Fruit fly (Drosophila melanogaster) whole organism, embryonic: ENCODE data around the gene CG34310.

Experiments used
- Bgb ChIP-seq: fragments of 200-800 bp; sonication (Bioruptor generic); IDR thresholded peaks from 2 replicates; pipeline ENCODE4 v1.3.6; 2022; ENCODE audit warnings: missing biosample characterization, missing genetic modification characterization; ENCODE audit not compliant: partially characterized antibody
- CG10147 ChIP-seq: fragments of 200-800 bp; sonication (Bioruptor generic); optimal IDR thresholded peaks from 2 replicates; lab custom pipeline; 2019; ENCODE audit warnings: missing biosample characterization, mild to moderate bottlenecking, missing genetic modification characterization, moderate library complexity
- CG1024 ChIP-seq: fragments of 200-800 bp; sonication (Bioruptor generic); IDR thresholded peaks from 2 replicates; pipeline ENCODE4 v1.3.6; 2022; ENCODE audit warnings: missing biosample characterization, missing genetic modification characterization
- CG10565 ChIP-seq: fragments of 200-800 bp; sonication (Bioruptor generic); optimal IDR thresholded peaks from 3 replicates; lab custom pipeline; 2016; ENCODE audit warnings: missing biosample characterization, mild to moderate bottlenecking, missing genetic modification characterization
- CG12659 ChIP-seq: fragments of 200-800 bp; sonication (Bioruptor generic); optimal IDR thresholded peaks from 3 replicates; lab custom pipeline; 2017; ENCODE audit warnings: mild to moderate bottlenecking, missing biosample characterization, missing genetic modification reagents, missing genetic modification characterization
- CG12942 ChIP-seq: fragments of 200-800 bp; sonication (Bioruptor generic); optimal IDR thresholded peaks from 3 replicates; lab custom pipeline; 2016; ENCODE audit warnings: missing biosample characterization, missing genetic modification characterization
- CG13296 ChIP-seq: fragments of 200-800 bp; sonication (Bioruptor generic); optimal IDR thresholded peaks from 3 replicates; lab custom pipeline; 2018; ENCODE audit warnings: missing biosample characterization, mild to moderate bottlenecking, missing genetic modification characterization
- CG13424 ChIP-seq: fragments of 200-800 bp; sonication (Bioruptor generic); optimal IDR thresholded peaks from 2 replicates; lab custom pipeline; 2019; ENCODE audit warnings: missing biosample characterization, mild to moderate bottlenecking, missing genetic modification characterization, moderate library complexity
- CG14710 ChIP-seq: fragments of 200-800 bp; sonication (Bioruptor generic); optimal IDR thresholded peaks from 3 replicates; lab custom pipeline; 2019; ENCODE audit warnings: missing biosample characterization, mild to moderate bottlenecking, missing genetic modification characterization, moderate library complexity
- CG15479 ChIP-seq: fragments of 200-800 bp; sonication (Bioruptor generic); optimal IDR thresholded peaks from 3 replicates; lab custom pipeline; 2019; ENCODE audit warnings: missing biosample characterization, mild to moderate bottlenecking, missing genetic modification characterization, moderate library complexity
- CG15601 ChIP-seq: fragments of 200-800 bp; sonication (Bioruptor generic); optimal IDR thresholded peaks from 3 replicates; lab custom pipeline; 2019; ENCODE audit warnings: missing biosample characterization, mild to moderate bottlenecking, missing genetic modification characterization, moderate library complexity
- CG18476 ChIP-seq: fragments of 200-800 bp; sonication (Bioruptor generic); optimal IDR thresholded peaks from 2 replicates; lab custom pipeline; 2016; ENCODE audit warnings: missing biosample characterization, mild to moderate bottlenecking, missing genetic modification characterization
- CG2875 ChIP-seq: fragments of 200-800 bp; sonication (Bioruptor generic); optimal IDR thresholded peaks from 2 replicates; lab custom pipeline; 2017; ENCODE audit warnings: missing biosample characterization, mild to moderate bottlenecking, missing genetic modification characterization, missing genetic modification reagents
- CG4424 ChIP-seq: fragments of 200-800 bp; sonication (Bioruptor generic); optimal IDR thresholded peaks from 3 replicates; lab custom pipeline; 2016; ENCODE audit warnings: missing biosample characterization, missing genetic modification characterization
- CG4820 ChIP-seq: fragments of 200-800 bp; sonication (Bioruptor generic); optimal IDR thresholded peaks from 3 replicates; lab custom pipeline; 2016; ENCODE audit warnings: missing biosample characterization, missing genetic modification characterization
- CG6272 ChIP-seq: fragments of 200-800 bp; sonication (Bioruptor generic); IDR thresholded peaks from 2 replicates; pipeline ENCODE4 v1.3.6; 2022; ENCODE audit warnings: missing biosample characterization, missing genetic modification characterization
- CG6765 ChIP-seq: fragments of 200-800 bp; sonication (Bioruptor generic); optimal IDR thresholded peaks from 3 replicates; lab custom pipeline; 2017; ENCODE audit warnings: missing biosample characterization, mild to moderate bottlenecking, missing genetic modification characterization
- CG9727 ChIP-seq: fragments of 200-800 bp; sonication (Bioruptor generic); optimal IDR thresholded peaks from 3 replicates; lab custom pipeline; 2017; ENCODE audit warnings: missing biosample characterization, mild to moderate bottlenecking, missing genetic modification characterization
- Chrac-16 ChIP-seq: fragments of 200-800 bp; sonication (Bioruptor generic); optimal IDR thresholded peaks from 3 replicates; lab custom pipeline; 2016; ENCODE audit warnings: missing biosample characterization, missing genetic modification characterization
- HmgD ChIP-seq: fragments of 200-800 bp; sonication (Bioruptor generic); optimal IDR thresholded peaks from 3 replicates; lab custom pipeline; 2016; ENCODE audit warnings: missing biosample characterization, missing genetic modification characterization
- HmgZ ChIP-seq: fragments of 200-800 bp; sonication (Bioruptor generic); optimal IDR thresholded peaks from 2 replicates; lab custom pipeline; 2018; ENCODE audit warnings: missing biosample characterization, mild to moderate bottlenecking, missing genetic modification characterization
- Hmx ChIP-seq: fragments of 200-800 bp; sonication (Bioruptor generic); optimal IDR thresholded peaks from 2 replicates; lab custom pipeline; 2016; ENCODE audit warnings: missing biosample characterization, missing genetic modification characterization
- MBD-R2 ChIP-seq: fragments of 200-800 bp; sonication (Bioruptor generic); IDR thresholded peaks from 2 replicates; pipeline ENCODE4 v1.3.6; 2022; ENCODE audit warnings: missing biosample characterization, missing genetic modification characterization
- Optix ChIP-seq: fragments of 200-800 bp; sonication (Bioruptor generic); IDR thresholded peaks from 3 replicates; pipeline ENCODE4 v1.3.6; 2022; ENCODE audit warnings: missing biosample characterization, missing genetic modification characterization
- Pdp1 ChIP-seq, 2 experiments: fragments of 200-800 bp; sonication (Bioruptor generic); optimal IDR thresholded peaks; 3 replicates each; lab custom pipeline; 2016; ENCODE audit warnings: missing biosample characterization in 2 of 2, missing genetic modification characterization in 2 of 2, mild to moderate bottlenecking in 1 of 2, moderate library complexity in 1 of 2
- Rfx ChIP-seq: fragments of 200-800 bp; sonication (Bioruptor generic); IDR thresholded peaks from 2 replicates; pipeline ENCODE4 v1.3.6; 2022; ENCODE audit warnings: missing biosample characterization, missing genetic modification characterization
- Side ChIP-seq: fragments of 200-800 bp; sonication (Bioruptor generic); optimal IDR thresholded peaks from 2 replicates; lab custom pipeline; 2016; ENCODE audit warnings: missing biosample characterization, missing genetic modification characterization
- Ssrp ChIP-seq: fragments of 200-800 bp; sonication (Bioruptor generic); optimal IDR thresholded peaks from 2 replicates; lab custom pipeline; 2018; ENCODE audit warnings: missing biosample characterization, mild to moderate bottlenecking, missing genetic modification characterization, moderate library complexity
- ap ChIP-seq: fragments of 200-800 bp; sonication (Bioruptor generic); IDR thresholded peaks from 2 replicates; pipeline ENCODE4 v1.3.6; 2022; ENCODE audit warnings: missing biosample characterization, missing genetic modification characterization
- bbx ChIP-seq: fragments of 200-800 bp; sonication (Bioruptor generic); IDR thresholded peaks from 2 replicates; pipeline ENCODE4 v1.3.6; 2022; ENCODE audit warnings: missing biosample characterization, missing genetic modification characterization; ENCODE audit not compliant: partially characterized antibody
- chinmo ChIP-seq: fragments of 200-800 bp; sonication (Bioruptor generic); IDR thresholded peaks from 4 replicates; pipeline ENCODE4 v1.3.6; 2022; ENCODE audit warnings: missing biosample characterization, missing genetic modification characterization; ENCODE audit not compliant: partially characterized antibody
- danr ChIP-seq: fragments of 200-800 bp; sonication (Bioruptor generic); IDR thresholded peaks from 2 replicates; pipeline ENCODE4 v1.3.6; 2022; ENCODE audit warnings: missing biosample characterization, missing genetic modification characterization
- dmrt11E ChIP-seq: fragments of 200-800 bp; sonication (Bioruptor generic); optimal IDR thresholded peaks from 3 replicates; lab custom pipeline; 2018; ENCODE audit warnings: missing biosample characterization, mild to moderate bottlenecking, missing genetic modification characterization, moderate library complexity
- exex ChIP-seq: fragments of 200-800 bp; sonication (Bioruptor generic); optimal IDR thresholded peaks from 4 replicates; lab custom pipeline; 2018; ENCODE audit warnings: missing biosample characterization, mild to moderate bottlenecking, missing genetic modification characterization, moderate library complexity
- grau ChIP-seq: fragments of 200-800 bp; optimal IDR thresholded peaks from 3 replicates; lab custom pipeline; 2019; ENCODE audit warnings: missing biosample characterization, mild to moderate bottlenecking, missing genetic modification characterization, moderate library complexity
- jigr1 ChIP-seq: fragments of 200-800 bp; sonication (Bioruptor generic); IDR thresholded peaks from 3 replicates; pipeline ENCODE4 v1.3.6; 2022; ENCODE audit warnings: missing biosample characterization, missing genetic modification characterization
- jumu ChIP-seq: fragments of 200-800 bp; sonication (Bioruptor generic); optimal IDR thresholded peaks from 3 replicates; lab custom pipeline; 2016; ENCODE audit warnings: missing biosample characterization, missing genetic modification characterization
- luna ChIP-seq: fragments of 200-800 bp; sonication (Bioruptor generic); optimal IDR thresholded peaks from 2 replicates; lab custom pipeline; 2016; ENCODE audit warnings: missing biosample characterization, missing genetic modification characterization
- maf-S ChIP-seq: fragments of 200-800 bp; sonication (Bioruptor generic); optimal IDR thresholded peaks from 2 replicates; lab custom pipeline; 2016; ENCODE audit warnings: missing biosample characterization, missing genetic modification characterization
- pho ChIP-seq: fragments of 200-800 bp; sonication (Bioruptor generic); optimal IDR thresholded peaks from 2 replicates; lab custom pipeline; 2016; ENCODE audit warnings: missing biosample characterization, missing genetic modification characterization
- phol ChIP-seq: fragments of 200-800 bp; sonication (Bioruptor generic); optimal IDR thresholded peaks from 3 replicates; lab custom pipeline; 2018; ENCODE audit warnings: missing biosample characterization, mild to moderate bottlenecking, missing genetic modification characterization, moderate library complexity
- sima ChIP-seq: fragments of 200-800 bp; sonication (Bioruptor generic); optimal IDR thresholded peaks from 2 replicates; lab custom pipeline; 2016; ENCODE audit warnings: missing biosample characterization, missing genetic modification characterization
- stc ChIP-seq: fragments of 200-800 bp; sonication (Bioruptor generic); IDR thresholded peaks from 2 replicates; pipeline ENCODE4 v1.3.6; 2022; ENCODE audit warnings: missing biosample characterization, missing genetic modification characterization
- tio ChIP-seq: fragments of 200-800 bp; sonication (Bioruptor generic); optimal IDR thresholded peaks from 2 replicates; lab custom pipeline; 2017; ENCODE audit warnings: missing biosample characterization, missing genetic modification characterization, inconsistent platforms
- tup ChIP-seq: fragments of 200-800 bp; sonication (Bioruptor generic); optimal IDR thresholded peaks from 2 replicates; lab custom pipeline; 2016; ENCODE audit warnings: missing biosample characterization, mild to moderate bottlenecking, missing genetic modification characterization, moderate library complexity
- vnd ChIP-seq: fragments of 200-800 bp; sonication (Bioruptor generic); IDR thresholded peaks from 3 replicates; pipeline ENCODE4 v1.3.6; 2022; ENCODE audit warnings: missing biosample characterization, missing genetic modification characterization; ENCODE audit not compliant: partially characterized antibody
- zfh2 ChIP-seq: fragments of 200-800 bp; sonication (Bioruptor generic); optimal IDR thresholded peaks from 2 replicates; lab custom pipeline; 2016; ENCODE audit warnings: missing biosample characterization, missing genetic modification characterization

The CG34310 gene

dm6 chr2L:6683992-6684882 lies 20.8 kb downstream of the CG34310 start, which contains the start of gene Nhe3 (continued):
- TF ChIP-seq Bgb (GFP tag; lab: Robert Waterston, UW): peak; percentile 60; the same call in 1 of the 2 replicates
- peak; percentile 81; the same call in 2 of the 4 replicates for TF ChIP-seq chinmo (GFP tag; lab: Robert Waterston, UW)
- peak; percentile 77 for TF ChIP-seq MBD-R2 (GFP tag; lab: Robert Waterston, UW)
- TF ChIP-seq CG10147 (GFP tag; lab: Kevin White, UChicago): peak; percentile 78
- peak; percentile 59 for TF ChIP-seq maf-S (GFP tag; lab: Kevin White, UChicago)
- peak; percentile 85 to 96 for TF ChIP-seq Pdp1 (GFP tag; optimal IDR thresholded peaks at IDR 0.05; lab: Kevin White, UChicago)
- peak; percentile 85 for TF ChIP-seq CG9727 (GFP tag; lab: Kevin White, UChicago)
- TF ChIP-seq exex (tag; lab: Kevin White, UChicago): peak; percentile 45
- TF ChIP-seq jumu (GFP tag; lab: Kevin White, UChicago): peak; percentile 80
- TF ChIP-seq CG12942 (GFP tag; lab: Kevin White, UChicago): peak; percentile 65
- no peak for TF ChIP-seq HmgD (GFP tag; lab: Kevin White, UChicago)
- peak; percentile 89 for TF ChIP-seq CG12659 (GFP tag; lab: Kevin White, UChicago)
- TF ChIP-seq dmrt11E (tag; lab: Kevin White, UChicago): peak; percentile 77
- TF ChIP-seq CG15479: no peak
- peak; percentile 69 for TF ChIP-seq Hmx
- peak; percentile 84 for TF ChIP-seq Ssrp (tag; lab: Kevin White, UChicago)
- peak; percentile 62 for TF ChIP-seq HmgZ (tag; lab: Kevin White, UChicago)
- peak; percentile 81 for TF ChIP-seq CG14710 (tag; lab: Kevin White, UChicago)
- peak; percentile 81 for TF ChIP-seq CG4424 (GFP tag; lab: Kevin White, UChicago)
- TF ChIP-seq CG6765 (GFP tag; lab: Kevin White, UChicago): peak; percentile 60
- peak; percentile 75 for TF ChIP-seq CG4820
- TF ChIP-seq zfh2: peak; percentile 84
- peak; percentile 76 for TF ChIP-seq tio
- TF ChIP-seq Side (GFP tag; lab: Kevin White, UChicago): peak; percentile 69
- peak; percentile 87 for TF ChIP-seq pho (GFP tag; lab: Kevin White, UChicago)
- TF ChIP-seq Chrac-16 (GFP tag; lab: Kevin White, UChicago): peak; percentile 80
- peak; percentile 46; the same call in 1 of the 2 replicates for TF ChIP-seq danr (GFP tag; lab: Robert Waterston, UW)
- TF ChIP-seq grau (tag; lab: Kevin White, UChicago): peak; percentile 78
- peak; percentile 79 for TF ChIP-seq CG13296 (GFP tag; lab: Kevin White, UChicago)
- TF ChIP-seq Rfx (GFP tag; lab: Robert Waterston, UW): peak; percentile 90
- peak; percentile 70 for TF ChIP-seq ap (GFP tag; lab: Robert Waterston, UW)
- peak; percentile 83 for TF ChIP-seq CG6272
- peak; percentile 68; the same call in 1 of the 2 replicates for TF ChIP-seq CG1024 (GFP tag; lab: Robert Waterston, UW)
- TF ChIP-seq vnd: no peak; the same call in 2 of the 3 replicates
- peak; percentile 56; the same call in 1 of the 3 replicates for TF ChIP-seq Optix (GFP tag; lab: Robert Waterston, UW)
- TF ChIP-seq stc (GFP tag; lab: Robert Waterston, UW): peak; percentile 74
- peak; percentile 37; the same call in 1 of the 3 replicates for TF ChIP-seq jigr1 (GFP tag; lab: Robert Waterston, UW)
- TF ChIP-seq CG13424: peak; percentile 78
- peak; percentile 81 for TF ChIP-seq CG18476 (GFP tag; lab: Kevin White, UChicago)
- peak; percentile 46 for TF ChIP-seq CG2875 (GFP tag; lab: Kevin White, UChicago)
- no peak for TF ChIP-seq luna (GFP tag; lab: Kevin White, UChicago)
- peak; percentile 81 for TF ChIP-seq phol
- no peak for TF ChIP-seq sima
- TF ChIP-seq bbx (GFP tag; lab: Robert Waterston, UW): peak; percentile 51; the same call in 1 of the 2 replicates
- peak; percentile 25 for TF ChIP-seq CG10565 (GFP tag; lab: Kevin White, UChicago)
- TF ChIP-seq CG15601 (tag; lab: Kevin White, UChicago): peak; percentile 57
- TF ChIP-seq tup: peak; percentile 74
